Worm (Caenorhabditis elegans): ENCODE measurements around the gene oac-31.

oac-31 gene

DNA sequence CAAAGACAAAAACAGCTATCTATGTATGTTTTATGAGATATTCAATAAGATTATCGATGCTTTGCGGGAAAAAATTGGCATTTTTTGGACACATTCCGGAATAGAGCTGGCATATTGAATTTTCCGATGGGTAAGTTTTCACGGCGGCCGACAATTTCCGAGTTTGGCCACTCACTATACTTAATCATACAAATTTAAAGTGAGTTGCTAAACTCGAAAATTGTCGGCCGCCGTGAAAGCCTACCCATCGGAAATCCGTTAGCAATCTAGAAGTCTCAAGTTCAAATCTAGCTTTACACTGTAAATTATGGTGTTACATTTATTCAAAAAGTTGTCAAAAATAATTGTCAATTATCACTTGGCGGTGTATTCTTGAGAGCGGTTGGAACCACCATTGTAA, 9.0 kb upstream of the oac-31 start:
- TF ChIP-seq peb-1 (tag; optimal IDR thresholded peaks at IDR 0.05) (no peak), mbf-1 (tag; optimal IDR thresholded peaks at IDR 0.05) (no peak), nhr-23 (tag; optimal IDR thresholded peaks at IDR 0.05) (no peak), crh-2 (tag; optimal IDR thresholded peaks at IDR 0.05) (no peak), lsy-2 (tag; optimal IDR thresholded peaks at IDR 0.05) (no peak), ceh-82 (tag; optimal IDR thresholded peaks at IDR 0.05) (no peak), nhr-12 (tag; optimal IDR thresholded peaks at IDR 0.05) (no peak), snpc-4 (tag; optimal IDR thresholded peaks at IDR 0.05) (no peak), sem-4 (tag; optimal IDR thresholded peaks at IDR 0.05) (no peak), nhr-11 (tag; optimal IDR thresholded peaks at IDR 0.05) (no peak), nhr-77 (tag; optimal IDR thresholded peaks at IDR 0.05) (no peak), unc-39 (tag; optimal IDR thresholded peaks at IDR 0.05) (no peak), dmd-4 (tag; optimal IDR thresholded peaks at IDR 0.05) (no peak), ztf-11 (tag; optimal IDR thresholded peaks at IDR 0.05) (no peak), gmeb-1 (tag; optimal IDR thresholded peaks at IDR 0.05) (no peak), ztf-1 (GFP tag; conservative IDR thresholded peaks at IDR 0.05) (no peak), ztf-4 (tag; optimal IDR thresholded peaks at IDR 0.05) (no peak), C34F6.9 (tag; optimal IDR thresholded peaks at IDR 0.05) (no peak), aly-2 (tag; optimal IDR thresholded peaks at IDR 0.05) (no peak), skn-1 (tag; optimal IDR thresholded peaks at IDR 0.05) (no peak)

DNA sequence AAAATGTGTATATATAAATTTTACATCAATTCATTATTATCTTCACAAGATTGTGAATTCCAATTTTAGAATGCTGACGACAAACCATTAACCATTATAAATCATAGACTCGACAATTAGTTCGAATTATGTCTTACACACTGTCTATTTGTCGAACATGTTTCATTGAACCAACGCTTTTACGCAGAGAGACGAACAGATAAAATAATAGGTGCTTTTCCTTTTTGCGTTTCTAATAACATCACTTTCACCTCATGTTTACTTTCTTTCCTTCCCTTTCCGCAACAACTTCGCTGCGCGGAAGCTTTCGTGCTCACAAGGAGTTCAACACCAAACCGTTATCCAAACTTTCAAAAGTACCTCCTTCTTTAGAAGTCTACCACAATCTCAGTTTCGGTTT, 6.2 kb upstream of the oac-31 start, which contains the start of gene F52F10.2:
TSS of gene F52F10.2 (plus strand) at position 301 of the 400 bp plus-strand sequence.
- TF ChIP-seq elt-3 (tag; optimal IDR thresholded peaks at IDR 0.05), result no peak
- no peak for TF ChIP-seq snpc-4 (tag; optimal IDR thresholded peaks at IDR 0.05)
- no peak for TF ChIP-seq nhr-237 (tag; optimal IDR thresholded peaks at IDR 0.05)
- TF ChIP-seq skn-1 (tag; optimal IDR thresholded peaks at IDR 0.05), result no peak
- TF ChIP-seq Y55F3AM.14 (GFP tag; optimal IDR thresholded peaks at IDR 0.05), result no peak
- TF ChIP-seq nhr-6 (tag; optimal IDR thresholded peaks at IDR 0.05), result no peak

DNA sequence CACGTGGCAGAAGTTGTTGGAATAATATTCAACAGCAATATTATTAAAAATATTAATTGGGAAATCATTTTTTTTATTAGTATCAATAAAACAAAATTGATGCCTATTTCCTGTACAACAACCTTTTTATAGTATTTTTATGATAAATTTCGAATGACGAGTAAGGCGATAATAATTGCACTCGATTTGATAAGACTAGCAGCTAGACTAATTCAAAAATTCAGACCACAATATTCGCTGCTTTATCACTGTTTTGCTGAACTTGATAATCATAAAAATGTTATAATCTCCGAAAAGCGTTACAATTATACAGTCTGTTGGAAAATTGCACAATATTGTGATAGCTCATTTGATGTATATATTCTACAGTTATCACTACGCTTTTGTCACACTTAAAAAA, 4.0 kb upstream of the oac-31 start, which contains the start of gene oac-32:
TSS of gene oac-32 (minus strand) at position 90 of the 400 bp plus-strand sequence.
- no peak for TF ChIP-seq elt-1 (tag; optimal IDR thresholded peaks at IDR 0.05)
- no peak for TF ChIP-seq ztf-11 (tag; optimal IDR thresholded peaks at IDR 0.05)
- TF ChIP-seq lsy-2 (tag; optimal IDR thresholded peaks at IDR 0.05), result no peak
- no peak for TF ChIP-seq blmp-1 (tag; optimal IDR thresholded peaks at IDR 0.05; ENCODE audit: insufficient read depth)
- TF ChIP-seq fos-1 (tag; optimal IDR thresholded peaks at IDR 0.05), result peak; percentile 58
- no peak for TF ChIP-seq nhr-77 (tag; optimal IDR thresholded peaks at IDR 0.05)
- no peak for TF ChIP-seq skn-1 (tag; optimal IDR thresholded peaks at IDR 0.05)

DNA sequence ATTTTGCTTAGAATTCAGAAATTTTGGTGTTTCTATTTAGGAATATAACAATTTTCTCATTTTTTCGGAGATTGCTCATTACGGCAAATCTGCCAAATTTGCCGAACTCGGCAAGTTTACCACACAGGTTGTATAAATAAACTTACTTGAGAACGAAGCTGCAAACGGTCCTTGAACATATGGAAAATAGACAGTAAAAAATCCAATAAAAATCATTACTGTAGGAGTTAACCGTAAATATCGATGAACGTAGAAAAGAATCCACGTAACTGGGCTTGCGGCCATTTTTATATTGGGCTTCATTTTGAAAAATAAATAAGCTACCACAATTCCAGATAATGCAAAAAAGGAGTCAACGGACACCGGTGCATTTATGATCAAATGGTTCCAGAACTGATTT, 1.4 kb downstream of the oac-31 start:
- TF ChIP-seq sma-3 (GFP tag; optimal IDR thresholded peaks at IDR 0.05) (no peak), ztf-4 (tag; optimal IDR thresholded peaks at IDR 0.05) (no peak), nhr-23 (tag; optimal IDR thresholded peaks at IDR 0.05) (no peak), C34F6.9 (tag; optimal IDR thresholded peaks at IDR 0.05) (no peak), nhr-11 (tag; optimal IDR thresholded peaks at IDR 0.05) (no peak), sma-9 (GFP tag; optimal IDR thresholded peaks at IDR 0.05) (no peak), sma-9 (tag; optimal IDR thresholded peaks at IDR 0.05) (no peak), ceh-16 (tag; optimal IDR thresholded peaks at IDR 0.05) (no peak), mab-5 (tag; optimal IDR thresholded peaks at IDR 0.05) (no peak), ztf-11 (tag; optimal IDR thresholded peaks at IDR 0.05) (no peak), lin-39 (tag; optimal IDR thresholded peaks at IDR 0.05) (no peak), nhr-21 (tag; optimal IDR thresholded peaks at IDR 0.05) (no peak), egl-27 (tag; optimal IDR thresholded peaks at IDR 0.05) (no peak), snpc-4 (tag; optimal IDR thresholded peaks at IDR 0.05) (no peak)

DNA sequence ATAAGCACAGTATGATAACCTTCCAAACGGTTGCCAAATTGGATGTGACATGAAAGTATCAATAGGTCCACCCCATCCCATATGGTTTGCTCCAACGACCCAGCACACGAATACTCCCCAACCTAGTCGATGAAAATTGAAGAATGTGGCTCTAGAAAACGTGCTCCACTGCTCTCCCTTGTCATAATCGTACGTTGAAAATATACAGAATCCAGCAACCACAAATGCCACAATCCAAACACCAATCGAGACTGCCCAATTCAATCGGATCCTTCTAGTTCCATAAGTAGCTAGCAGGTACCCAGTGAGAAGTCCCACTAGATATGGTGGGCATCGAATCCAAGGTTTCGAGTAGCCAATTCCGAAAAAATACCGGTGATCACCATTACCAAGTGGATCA, 2.8 kb downstream of the oac-31 start:
- no peak for TF ChIP-seq sem-4 (tag; optimal IDR thresholded peaks at IDR 0.05)
- no peak for TF ChIP-seq mdl-1 (tag; optimal IDR thresholded peaks at IDR 0.05)
- no peak for TF ChIP-seq peb-1 (tag; optimal IDR thresholded peaks at IDR 0.05)
- no peak for TF ChIP-seq nhr-21 (tag; optimal IDR thresholded peaks at IDR 0.05)
- TF ChIP-seq ZK546.5 (tag; optimal IDR thresholded peaks at IDR 0.05), result no peak
- TF ChIP-seq C34F6.9 (tag; optimal IDR thresholded peaks at IDR 0.05), result no peak
- no peak for TF ChIP-seq ama-1 (optimal IDR thresholded peaks at IDR 0.05)
